Worm (Caenorhabditis elegans): ENCODE measurements around the gene C15H11.10.

DNA sequence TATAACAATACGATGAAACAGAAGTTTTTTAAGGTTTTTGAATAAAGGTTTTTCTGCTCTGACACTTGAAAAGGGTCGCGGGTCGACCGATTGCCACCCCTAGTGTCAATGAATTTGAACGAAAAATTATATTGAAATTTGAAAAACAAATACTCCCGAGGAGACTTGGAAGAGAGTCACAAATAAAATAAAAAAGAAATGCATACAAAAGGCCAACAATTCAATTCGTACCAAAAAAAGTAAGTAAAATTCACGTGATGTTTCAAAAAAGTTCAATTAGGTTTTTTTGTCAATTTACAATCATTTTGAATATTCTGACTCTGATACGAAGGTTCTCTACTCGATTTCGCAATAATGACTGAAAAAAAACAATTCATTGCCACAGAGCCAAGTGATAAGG is 1.6 kb downstream of the C15H11.10 start, which contains the start of gene C15H11.1:
- TF ChIP-seq dpl-1 (GFP tag; optimal IDR thresholded peaks at IDR 0.05) (no peak), ama-1 (optimal IDR thresholded peaks at IDR 0.05) (no peak), unc-39 (tag; optimal IDR thresholded peaks at IDR 0.05) (no peak), ZK546.5 (tag; optimal IDR thresholded peaks at IDR 0.05) (no peak), dmd-6 (GFP tag; IDR thresholded peaks at IDR 0.05) (no peak), R02D3.7 (tag; optimal IDR thresholded peaks at IDR 0.05) (no peak), aly-2 (tag; optimal IDR thresholded peaks at IDR 0.05) (no peak), pqm-1 (tag; optimal IDR thresholded peaks at IDR 0.05) (no peak), nhr-11 (tag; optimal IDR thresholded peaks at IDR 0.05) (no peak), T20F7.1 (GFP tag; optimal IDR thresholded peaks at IDR 0.05) (no peak), skn-1 (tag; optimal IDR thresholded peaks at IDR 0.05) (no peak), mes-2 (tag; optimal IDR thresholded peaks at IDR 0.05; ENCODE audit: poor library complexity, severe bottlenecking) (no peak), ztf-7 (tag; optimal IDR thresholded peaks at IDR 0.05) (no peak)

Data from whole organism, L4 larva.